Fruit fly (Drosophila melanogaster): ENCODE results near the gene Pglym78.

The Pglym78 gene

dm6 chr3R:29196967-29197611, 49.0 kb downstream of the Pglym78 start, which contains the start of gene CG14515 (continued):
- TF ChIP-seq Spps (tag; optimal IDR thresholded peaks at IDR 0.05) (no peak), repo (GFP tag; optimal IDR thresholded peaks at IDR 0.05) (no peak), dysf (GFP tag; IDR thresholded peaks at IDR 0.05) (0 out of 3 replicates have a peak, but pooled peaks have one; percentile 30), tll (GFP tag; optimal IDR thresholded peaks at IDR 0.05) (no peak), CG10979 (tag; optimal IDR thresholded peaks at IDR 0.05) (peak; percentile 3), lmd (GFP tag; IDR thresholded peaks at IDR 0.05) (peak; percentile 13; the same call in 1 of the 2 replicates), exex (tag; optimal IDR thresholded peaks at IDR 0.05) (no peak), CG4424 (GFP tag; optimal IDR thresholded peaks at IDR 0.05) (peak; percentile 21), scrt (GFP tag; optimal IDR thresholded peaks at IDR 0.05) (no peak), phol (tag; optimal IDR thresholded peaks at IDR 0.05) (peak; percentile 27), CG7745 (tag; optimal IDR thresholded peaks at IDR 0.05) (no peak), unc-4 (GFP tag; IDR thresholded peaks at IDR 0.05; ENCODE audit: partially characterized antibody) (no peak), luna (GFP tag; optimal IDR thresholded peaks at IDR 0.05) (no peak), CG2889 (GFP tag; IDR thresholded peaks at IDR 0.05) (no peak), fd96Cb (tag; optimal IDR thresholded peaks at IDR 0.05) (no peak), crp (GFP tag; optimal IDR thresholded peaks at IDR 0.05) (no peak), Dfd (GFP tag; optimal IDR thresholded peaks at IDR 0.05) (no peak), gem (tag; optimal IDR thresholded peaks at IDR 0.05) (peak; percentile 38), Oli (tag; optimal IDR thresholded peaks at IDR 0.05) (peak; percentile 13), Eip74EF (GFP tag; optimal IDR thresholded peaks at IDR 0.05) (peak in 1 of 2 experiments; percentile 26), sens (GFP tag) (peak; percentile 76), CG16813 (GFP tag; IDR thresholded peaks at IDR 0.05; ENCODE audit: partially characterized antibody) (no peak), D (optimal IDR thresholded peaks at IDR 0.05) (no peak), D (GFP tag; optimal IDR thresholded peaks at IDR 0.05) (peak; percentile 21), Ets65A (GFP tag) (peak; percentile 53), dmrt99B (tag; optimal IDR thresholded peaks at IDR 0.05) (peak; percentile 49), MBD-R2 (GFP tag; IDR thresholded peaks at IDR 0.05) (no peak), ash1 (GFP tag; optimal IDR thresholded peaks at IDR 0.05) (no peak), shn (GFP tag; optimal IDR thresholded peaks at IDR 0.05) (no peak), PHDP (tag; optimal IDR thresholded peaks at IDR 0.05) (no peak), CG9797 (GFP tag; optimal IDR thresholded peaks at IDR 0.05) (no peak), klu (GFP tag; IDR thresholded peaks at IDR 0.05) (no peak), CG31441 (GFP tag; IDR thresholded peaks at IDR 0.05) (peak; percentile 39; the same call in 1 of the 2 replicates), lilli (GFP tag; optimal IDR thresholded peaks at IDR 0.05) (no peak), CG14441 (GFP tag; IDR thresholded peaks at IDR 0.05) (0 out of 2 replicates have a peak, but pooled peaks have one; percentile 4), Fer2 (tag; optimal IDR thresholded peaks at IDR 0.05) (no peak), CG11504 (tag; optimal IDR thresholded peaks at IDR 0.05) (peak; percentile 56), CG33557 (GFP tag; optimal IDR thresholded peaks at IDR 0.05) (no peak), CG17359 (tag; optimal IDR thresholded peaks at IDR 0.05) (no peak), CG13123 (GFP tag; optimal IDR thresholded peaks at IDR 0.05) (no peak), CG12071 (GFP tag; optimal IDR thresholded peaks at IDR 0.05) (no peak), CG15601 (tag; optimal IDR thresholded peaks at IDR 0.05) (no peak), CG2875 (GFP tag; optimal IDR thresholded peaks at IDR 0.05) (no peak), Scr (GFP tag; IDR thresholded peaks at IDR 0.05; ENCODE audit: partially characterized antibody) (no peak), sna (GFP tag; IDR thresholded peaks at IDR 0.05; ENCODE audit: partially characterized antibody) (no peak), Oaz (GFP tag; IDR thresholded peaks at IDR 0.05) (no peak), Abd-B (GFP tag; optimal IDR thresholded peaks at IDR 0.05) (peak; percentile 7), CG9609 (GFP tag; optimal IDR thresholded peaks at IDR 0.05) (no peak), CG17328 (GFP tag; IDR thresholded peaks at IDR 0.05) (0 out of 2 replicates have a peak, but pooled peaks have one; percentile 28)

Data from whole organism, embryonic.